Worm (Caenorhabditis elegans): ENCODE data around the gene wago-5.

The wago-5 gene

DNA sequence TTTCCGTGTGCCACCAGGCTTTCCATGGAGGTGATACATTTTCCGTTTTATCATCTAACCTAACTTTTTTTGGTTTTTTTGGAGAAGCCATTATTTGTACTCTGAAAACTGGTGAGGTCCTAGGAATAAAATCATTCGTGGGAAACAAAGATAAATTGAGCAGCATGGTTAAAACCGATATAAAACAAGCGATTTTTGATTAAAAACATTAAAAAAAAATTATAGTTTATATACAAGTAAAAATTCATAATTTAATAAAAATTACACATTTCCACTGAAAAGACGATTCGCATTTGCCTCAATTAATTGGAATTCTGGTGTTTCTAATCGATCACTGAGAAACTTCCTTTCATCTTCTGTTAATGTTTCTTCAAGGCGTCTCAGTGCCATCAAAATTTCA lies 23.2 kb upstream of the wago-5 start, which contains the start of gene ZK1248.15:
ZK1248.15 (minus strand) TSS at position 101 of the 400 bp plus-strand sequence.
- TF ChIP-seq unc-62 (GFP tag; optimal IDR thresholded peaks at IDR 0.05 in 1 of 2) (peak in 1 of 2 experiments; percentile 86), unc-62 (tag; optimal IDR thresholded peaks at IDR 0.05) (no peak), mep-1 (tag; optimal IDR thresholded peaks at IDR 0.05) (no peak), snpc-1.2 (GFP tag; IDR thresholded peaks at IDR 0.05) (no peak), daf-8 (GFP tag; IDR thresholded peaks at IDR 0.05) (no peak), ceh-32 (tag; optimal IDR thresholded peaks at IDR 0.05; ENCODE audit: poor library complexity) (no peak), Y75B8A.6 (GFP tag; IDR thresholded peaks at IDR 0.05) (no peak), F10B5.3 (tag; optimal IDR thresholded peaks at IDR 0.05) (no peak)

DNA sequence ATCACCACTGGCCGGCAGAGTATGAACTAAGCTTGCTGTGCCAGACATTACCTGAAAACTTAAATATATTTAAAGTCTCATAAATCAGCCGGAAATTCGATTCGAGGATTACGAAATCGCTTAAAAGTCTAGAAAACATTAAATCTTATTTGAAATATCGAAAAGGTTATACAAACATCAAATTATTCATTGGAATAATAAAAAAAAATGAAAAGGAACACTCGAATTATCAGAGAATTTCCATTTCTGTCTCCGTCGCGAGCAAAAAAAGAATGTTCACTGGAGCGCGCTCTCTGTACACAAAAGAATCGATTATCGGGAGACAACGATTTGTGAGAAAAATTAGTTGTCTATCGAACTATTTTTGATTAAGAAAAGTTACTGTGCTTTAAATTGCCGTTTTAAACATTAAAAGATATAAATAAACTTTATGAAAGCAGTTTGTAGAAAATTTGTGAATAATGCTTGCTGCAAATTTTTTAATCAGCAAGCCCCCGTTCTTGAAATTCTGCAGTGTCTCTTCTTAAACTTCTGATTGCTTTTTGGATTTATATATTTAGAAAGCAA lies 21.0 kb upstream of the wago-5 start, which contains the start of gene fzo-1:
fzo-1 (minus strand) TSS at position 51 of the 567 bp plus-strand sequence.
- TF ChIP-seq D1046.2 (GFP tag; IDR thresholded peaks at IDR 0.05), result no peak
- TF ChIP-seq dve-1 (tag; optimal IDR thresholded peaks at IDR 0.05; ENCODE audit: insufficient read depth), result peak; percentile 8
- peak; percentile 41 for TF ChIP-seq unc-130 (GFP tag; optimal IDR thresholded peaks at IDR 0.05)
- peak in 1 of 2 experiments; percentile 77 for TF ChIP-seq hif-1 (tag; optimal IDR thresholded peaks at IDR 0.05)
- TF ChIP-seq mes-2 (tag; optimal IDR thresholded peaks at IDR 0.05; ENCODE audit: poor library complexity, severe bottlenecking), result peak; percentile 62
- TF ChIP-seq T20F7.1 (GFP tag; optimal IDR thresholded peaks at IDR 0.05), result peak; percentile 64
- no peak for TF ChIP-seq nhr-41 (GFP tag; IDR thresholded peaks at IDR 0.05)
- TF ChIP-seq fos-1 (tag; optimal IDR thresholded peaks at IDR 0.05), result no peak
- peak; percentile 36 for TF ChIP-seq hlh-30 (tag; optimal IDR thresholded peaks at IDR 0.05; ENCODE audit: insufficient read depth)
- TF ChIP-seq dpl-1 (GFP tag; optimal IDR thresholded peaks at IDR 0.05), result peak; percentile 16
- peak; percentile 22 for TF ChIP-seq aha-1 (tag)
- peak; percentile 25; the same call in 1 of the 2 replicates for TF ChIP-seq pha-4 (GFP tag; IDR thresholded peaks at IDR 0.05)
- no peak for TF ChIP-seq pha-4 (tag; optimal IDR thresholded peaks at IDR 0.05)
- TF ChIP-seq nhr-11 (tag; optimal IDR thresholded peaks at IDR 0.05), result no peak
- TF ChIP-seq nhr-6 (tag; optimal IDR thresholded peaks at IDR 0.05), result peak; percentile 57
- peak in 1 of 2 experiments; percentile 48 for TF ChIP-seq lsy-2 (tag; optimal IDR thresholded peaks at IDR 0.05)
- no peak for TF ChIP-seq madf-9 (GFP tag; conservative IDR thresholded peaks at IDR 0.05)
- TF ChIP-seq mep-1 (tag; optimal IDR thresholded peaks at IDR 0.05), result peak; percentile 19

DNA sequence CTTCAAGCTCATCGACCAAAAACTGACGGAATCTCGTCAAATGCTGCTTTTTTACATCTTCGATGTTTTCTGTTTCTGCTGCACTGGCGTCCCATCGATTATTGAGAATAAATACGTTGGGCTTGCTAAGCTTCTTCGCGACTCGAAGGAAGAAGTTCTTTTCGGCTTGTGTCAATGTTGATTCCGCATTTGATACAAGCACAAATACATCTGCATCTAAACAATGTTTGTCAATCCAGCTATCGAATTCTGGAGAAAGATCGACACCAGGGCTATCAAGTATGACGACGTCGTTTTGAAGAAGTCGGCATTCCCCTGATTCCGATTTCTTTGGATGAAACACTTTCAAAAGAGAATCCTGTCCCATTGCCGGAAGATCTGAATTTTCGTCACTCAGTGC lies 19.9 kb upstream of the wago-5 start:
- TF ChIP-seq aha-1 (tag), result peak; percentile 93
- no peak for TF ChIP-seq daf-16 (GFP tag; optimal IDR thresholded peaks at IDR 0.05)
- no peak for TF ChIP-seq daf-16 (tag; optimal IDR thresholded peaks at IDR 0.05)

- no peak for TF ChIP-seq tag-97 (GFP tag; IDR thresholded peaks at IDR 0.05)
- no peak for TF ChIP-seq daf-16 (GFP tag; optimal IDR thresholded peaks at IDR 0.05)
- no peak for TF ChIP-seq daf-16 (tag; optimal IDR thresholded peaks at IDR 0.05)
- TF ChIP-seq T26A8.4 (GFP tag; IDR thresholded peaks at IDR 0.05), result no peak
- TF ChIP-seq nhr-42 (GFP tag; IDR thresholded peaks at IDR 0.05), result no peak
- no peak for TF ChIP-seq lin-13 (GFP tag; optimal IDR thresholded peaks at IDR 0.05)
- no peak for TF ChIP-seq snpc-4 (tag; optimal IDR thresholded peaks at IDR 0.05)
- no peak for TF ChIP-seq dmd-8 (GFP tag; IDR thresholded peaks at IDR 0.05)
- no peak for TF ChIP-seq zfp-3 (GFP tag; conservative IDR thresholded peaks at IDR 0.05)
- TF ChIP-seq attf-4 (tag; optimal IDR thresholded peaks at IDR 0.05), result no peak
- TF ChIP-seq jun-1 (tag; optimal IDR thresholded peaks at IDR 0.05), result no peak
- no peak for TF ChIP-seq Y48G9A.11 (GFP tag; IDR thresholded peaks at IDR 0.05)
- TF ChIP-seq vab-7 (GFP tag; IDR thresholded peaks at IDR 0.05), result no peak
- no peak for TF ChIP-seq php-3 (GFP tag; IDR thresholded peaks at IDR 0.05)
- no peak for TF ChIP-seq ceh-32 (tag; optimal IDR thresholded peaks at IDR 0.05; ENCODE audit: poor library complexity)
Measured at ce11 chrII:5833136-5833535, 17.9 kb upstream of the wago-5 start, which contains the start of gene gtap-1. Gene gtap-1 (minus strand): TSS chrII:5833236.

Data from whole organism, L4 larva.